Fruit fly (Drosophila melanogaster) whole organism, embryonic: ENCODE data around the gene ATPsynB.
A peak's percentile ranks its signal among the peaks of the same experiment; 100 is the strongest.

Source experiments
- BtbVII ChIP-seq: fragments of 200-800 bp; sonication (Bioruptor generic); optimal IDR thresholded peaks from 3 replicates; lab custom pipeline; 2017; ENCODE audit warnings: missing biosample characterization, mild to moderate bottlenecking, missing genetic modification characterization
- CG12769 ChIP-seq: fragments of 200-800 bp; sonication (Bioruptor generic); optimal IDR thresholded peaks from 2 replicates; lab custom pipeline; 2019; ENCODE audit warnings: missing biosample characterization, mild to moderate bottlenecking, missing genetic modification characterization, moderate library complexity
- CG13775 ChIP-seq: fragments of 200-800 bp; sonication (Bioruptor generic); optimal IDR thresholded peaks from 3 replicates; lab custom pipeline; 2017; ENCODE audit warnings: missing biosample characterization, mild to moderate bottlenecking, missing genetic modification characterization
- CG13894 ChIP-seq: fragments of 200-800 bp; sonication (Bioruptor generic); optimal IDR thresholded peaks from 3 replicates; lab custom pipeline; 2018; ENCODE audit warnings: missing biosample characterization, mild to moderate bottlenecking, missing genetic modification characterization, moderate library complexity
- CG17612 ChIP-seq: fragments of 200-800 bp; sonication (Bioruptor generic); IDR thresholded peaks from 2 replicates; pipeline ENCODE4 v1.3.6; 2022; ENCODE audit warnings: missing biosample characterization, missing genetic modification characterization
- CG17802 ChIP-seq: fragments of 200-800 bp; sonication (Bioruptor generic); optimal IDR thresholded peaks from 2 replicates; lab custom pipeline; 2018; ENCODE audit warnings: missing biosample characterization, mild to moderate bottlenecking, missing genetic modification characterization, moderate library complexity
- CG18011 ChIP-seq: fragments of 200-800 bp; sonication (Bioruptor generic); optimal IDR thresholded peaks from 2 replicates; lab custom pipeline; 2017; ENCODE audit warnings: missing biosample characterization, missing genetic modification characterization, mild to moderate bottlenecking, moderate library complexity, missing genotype
- CG1832 ChIP-seq: fragments of 200-800 bp; sonication (Bioruptor generic); optimal IDR thresholded peaks from 2 replicates; lab custom pipeline; 2017; ENCODE audit warnings: missing biosample characterization, mild to moderate bottlenecking, missing genetic modification characterization, inconsistent platforms
- CG2116 ChIP-seq: fragments of 200-800 bp; sonication (Bioruptor generic); optimal IDR thresholded peaks from 3 replicates; lab custom pipeline; 2018; ENCODE audit warnings: missing biosample characterization, mild to moderate bottlenecking, missing genetic modification characterization
- CG32772 ChIP-seq: fragments of 200-800 bp; sonication (Bioruptor generic); IDR thresholded peaks from 2 replicates; pipeline ENCODE4 v1.3.6; 2022; ENCODE audit warnings: missing biosample characterization, missing genetic modification characterization
- CG4282 ChIP-seq: fragments of 200-800 bp; sonication (Bioruptor generic); optimal IDR thresholded peaks from 2 replicates; lab custom pipeline; 2016; ENCODE audit warnings: missing biosample characterization, missing genetic modification characterization
- CG4360 ChIP-seq: fragments of 200-800 bp; sonication (Bioruptor generic); IDR thresholded peaks from 2 replicates; pipeline ENCODE4 v1.3.6; 2022; ENCODE audit warnings: missing biosample characterization, missing genetic modification characterization
- CG4730 ChIP-seq: fragments of 200-800 bp; sonication (Bioruptor generic); IDR thresholded peaks from 2 replicates; pipeline ENCODE4 v1.3.6; 2022; ENCODE audit warnings: missing biosample characterization, missing genetic modification characterization
- CG5180 ChIP-seq: fragments of 200-800 bp; sonication (Bioruptor generic); optimal IDR thresholded peaks from 3 replicates; lab custom pipeline; 2017; ENCODE audit warnings: missing biosample characterization, missing genetic modification characterization, mild to moderate bottlenecking, moderate library complexity, missing genetic modification reagents
- CG8290 ChIP-seq, 3 experiments: fragments of 200-800 bp; sonication (Bioruptor generic); optimal IDR thresholded peaks; 2 replicates each; lab custom pipeline; 2016 to 2019; ENCODE audit warnings: missing biosample characterization in 3 of 3, missing genetic modification characterization in 3 of 3, mild to moderate bottlenecking in 2 of 3, moderate library complexity in 1 of 3
- CG9727 ChIP-seq: fragments of 200-800 bp; sonication (Bioruptor generic); optimal IDR thresholded peaks from 3 replicates; lab custom pipeline; 2017; ENCODE audit warnings: missing biosample characterization, mild to moderate bottlenecking, missing genetic modification characterization
- Eip74EF ChIP-seq, 2 experiments: fragments of 200-800 bp in 1 of 2; fragments of >200 bp in 1 of 2; sonication (Bioruptor generic) in 1 of 2; optimal IDR thresholded peaks; 2 replicates each; lab custom pipeline; 2017 to 2019; ENCODE audit warnings: missing biosample characterization in 2 of 2, missing genetic modification characterization in 2 of 2, mild to moderate bottlenecking in 1 of 2, moderate library complexity in 1 of 2
- Hmr ChIP-seq: fragments of 200-800 bp; sonication (Bioruptor generic); optimal IDR thresholded peaks from 3 replicates; lab custom pipeline; 2017; ENCODE audit warnings: mild to moderate bottlenecking, missing biosample characterization, missing genetic modification reagents, missing genetic modification characterization
- Neu2 ChIP-seq: fragments of 200-800 bp; sonication (Bioruptor generic); optimal IDR thresholded peaks from 3 replicates; lab custom pipeline; 2016; ENCODE audit warnings: missing biosample characterization, missing genetic modification characterization, borderline replicate concordance
- Taf1 ChIP-seq: fragments of 200-800 bp; sonication (Bioruptor generic); IDR thresholded peaks from 2 replicates; pipeline ENCODE4 v1.3.6; 2022; ENCODE audit warnings: missing biosample characterization, missing genetic modification characterization
- Xrp1 ChIP-seq: fragments of 200-800 bp; sonication (Bioruptor generic); IDR thresholded peaks from 2 replicates; pipeline ENCODE4 v1.3.6; 2022; ENCODE audit warnings: missing biosample characterization, missing genetic modification characterization
- bigmax ChIP-seq: fragments of 200-800 bp; sonication (Bioruptor generic); optimal IDR thresholded peaks from 2 replicates; lab custom pipeline; 2018; ENCODE audit warnings: missing biosample characterization, mild to moderate bottlenecking, missing genetic modification characterization
- br ChIP-seq: fragments of >200 bp; optimal IDR thresholded peaks from 2 replicates; lab custom pipeline; 2017
- dpn ChIP-seq, 2 experiments: fragments of 200-800 bp; sonication (Bioruptor generic); optimal IDR thresholded peaks; 3 replicates each; lab custom pipeline; 2016; ENCODE audit warnings: missing biosample characterization in 2 of 2, missing genetic modification characterization in 2 of 2
- eve ChIP-seq, 2 experiments: fragments of >200 bp; optimal IDR thresholded peaks; 2 replicates each; lab custom pipeline; 2017; ENCODE audit warnings: missing biosample characterization in 2 of 2, missing genetic modification characterization in 2 of 2
- gro ChIP-seq: fragments of 200-800 bp; sonication (Bioruptor generic); optimal IDR thresholded peaks from 2 replicates; lab custom pipeline; 2016; ENCODE audit warnings: missing biosample characterization, missing genetic modification characterization
- her ChIP-seq: fragments of 200-800 bp; sonication (Bioruptor generic); optimal IDR thresholded peaks from 2 replicates; lab custom pipeline; 2016; ENCODE audit warnings: missing biosample characterization, missing genetic modification characterization
- hkb ChIP-seq, 2 experiments: fragments of 200-800 bp in 1 of 2; fragments of >200 bp in 1 of 2; sonication (Bioruptor generic) in 1 of 2; IDR thresholded peaks in 1 of 2; optimal IDR thresholded peaks in 1 of 2; 2 replicates each; pipeline versions ENCODE4 v1.3.6 to Lab custom; 2017 to 2022; ENCODE audit warnings: missing biosample characterization in 1 of 2, missing genetic modification characterization in 1 of 2
- insv ChIP-seq, 2 experiments: fragments of 200-800 bp; sonication (Bioruptor generic); optimal IDR thresholded peaks; 3 replicates each; lab custom pipeline; 2016 to 2018; ENCODE audit warnings: missing biosample characterization in 2 of 2, missing genetic modification characterization in 2 of 2
- kay ChIP-seq: fragments of 200-800 bp; sonication (Bioruptor generic); optimal IDR thresholded peaks from 2 replicates; lab custom pipeline; 2016; ENCODE audit warnings: missing biosample characterization, missing genetic modification characterization
- lab ChIP-seq: fragments of 200-800 bp; sonication (Bioruptor generic); optimal IDR thresholded peaks from 3 replicates; lab custom pipeline; 2017; ENCODE audit warnings: missing biosample characterization, missing genetic modification characterization, mild to moderate bottlenecking, moderate library complexity, missing genetic modification reagents
- lbe ChIP-seq: fragments of 200-800 bp; sonication (Bioruptor generic); optimal IDR thresholded peaks from 2 replicates; lab custom pipeline; 2016; ENCODE audit warnings: missing biosample characterization, mild to moderate bottlenecking, missing genetic modification characterization
- mld ChIP-seq: fragments of 200-800 bp; sonication (Bioruptor generic); IDR thresholded peaks from 3 replicates; pipeline ENCODE4 v1.3.6; 2022; ENCODE audit warnings: missing biosample characterization, missing genetic modification characterization; ENCODE audit not compliant: partially characterized antibody
- nerfin-1 ChIP-seq: fragments of 200-800 bp; sonication (Bioruptor generic); optimal IDR thresholded peaks from 3 replicates; lab custom pipeline; 2019; ENCODE audit warnings: missing biosample characterization, mild to moderate bottlenecking, missing genetic modification characterization, moderate library complexity
- org-1 ChIP-seq: fragments of 200-800 bp; sonication (Bioruptor generic); optimal IDR thresholded peaks from 2 replicates; lab custom pipeline; 2017; ENCODE audit warnings: missing biosample characterization, missing genetic modification characterization
- pan ChIP-seq, 4 experiments: fragments of >200 bp in 3 of 4; fragments of 200-800 bp in 1 of 4; sonication (Bioruptor generic) in 1 of 4; optimal IDR thresholded peaks in 3 of 4; IDR thresholded peaks in 1 of 4; 2 replicates each; pipeline versions ENCODE4 v1.3.6 to Lab custom; 2017 to 2022; ENCODE audit warnings: missing biosample characterization in 2 of 4, missing genetic modification characterization in 2 of 4, mixed read lengths in 1 of 4
- prd ChIP-seq, 3 experiments: fragments of >200 bp in 2 of 3; fragments of 200-800 bp in 1 of 3; sonication (Bioruptor generic) in 1 of 3; optimal IDR thresholded peaks in 2 of 3; IDR thresholded peaks in 1 of 3; 2 replicates in 2 of 3; 3 replicates in 1 of 3; pipeline versions ENCODE4 v1.3.6 to Lab custom; 2017 to 2022; ENCODE audit warnings: missing biosample characterization in 1 of 3, missing genetic modification characterization in 1 of 3
- pum ChIP-seq: fragments of 200-800 bp; sonication (Bioruptor generic); optimal IDR thresholded peaks from 2 replicates; lab custom pipeline; 2016; ENCODE audit warnings: missing biosample characterization, missing genetic modification characterization
- repo ChIP-seq: fragments of 200-800 bp; sonication (Bioruptor generic); optimal IDR thresholded peaks from 2 replicates; lab custom pipeline; 2016; ENCODE audit warnings: missing biosample characterization, missing genetic modification characterization
- ro ChIP-seq: fragments of 200-800 bp; sonication (Bioruptor generic); IDR thresholded peaks from 2 replicates; pipeline ENCODE4 v1.3.6; 2022; ENCODE audit warnings: missing biosample characterization, missing genetic modification characterization
- sens ChIP-seq: fragments of 200-800 bp; sonication (Bioruptor generic); peaks from one replicate; lab custom pipeline; 2016; ENCODE audit warnings: missing biosample characterization, missing genetic modification characterization
- shn ChIP-seq: fragments of 200-800 bp; sonication (Bioruptor generic); optimal IDR thresholded peaks from 3 replicates; lab custom pipeline; 2016; ENCODE audit warnings: missing biosample characterization, missing genetic modification characterization
- ssp ChIP-seq: fragments of 200-800 bp; sonication (Bioruptor generic); IDR thresholded peaks from 2 replicates; pipeline ENCODE4 v1.3.6; 2022; ENCODE audit warnings: missing biosample characterization, missing genetic modification characterization
- stwl ChIP-seq: fragments of 200-800 bp; sonication (Bioruptor generic); optimal IDR thresholded peaks from 3 replicates; lab custom pipeline; 2018; ENCODE audit warnings: missing biosample characterization, mild to moderate bottlenecking, missing genetic modification characterization, moderate library complexity
- vnd ChIP-seq: fragments of 200-800 bp; sonication (Bioruptor generic); IDR thresholded peaks from 3 replicates; pipeline ENCODE4 v1.3.6; 2022; ENCODE audit warnings: missing biosample characterization, missing genetic modification characterization; ENCODE audit not compliant: partially characterized antibody
- zen ChIP-seq: fragments of 200-800 bp; sonication (Bioruptor generic); optimal IDR thresholded peaks from 3 replicates; lab custom pipeline; 2018; ENCODE audit warnings: missing biosample characterization, mild to moderate bottlenecking, missing genetic modification characterization, moderate library complexity

The ATPsynB gene

dm6 chr3L:9696650-9697526 is 32.9 kb upstream of the ATPsynB start, which contains the start of gene Prps (continued):
- TF ChIP-seq Neu2 (GFP tag; lab: Kevin White, UChicago) (no peak), CG4730 (peak; percentile 77), dpn (GFP tag; optimal IDR thresholded peaks at IDR 0.05; lab: Kevin White, UChicago) (peak; percentile 78 to 83), eve (GFP tag; optimal IDR thresholded peaks at IDR 0.05; lab: Kevin White, UChicago) (no peak), hkb (optimal IDR thresholded peaks at IDR 0.05; lab: Kevin White, UChicago) (no peak), hkb (GFP tag; IDR thresholded peaks at IDR 0.05; lab: Robert Waterston, UW) (peak; percentile 85), prd (optimal IDR thresholded peaks at IDR 0.05; lab: Kevin White, UChicago) (no peak), prd (GFP tag; IDR thresholded peaks at IDR 0.05; lab: Robert Waterston, UW) (peak; percentile 81), CG2116 (no peak), repo (GFP tag; lab: Kevin White, UChicago) (peak; percentile 75), CG1832 (GFP tag; lab: Kevin White, UChicago) (no peak), BtbVII (GFP tag; lab: Kevin White, UChicago) (peak; percentile 77), shn (GFP tag; lab: Kevin White, UChicago) (peak; percentile 71), kay (GFP tag; lab: Kevin White, UChicago) (peak; percentile 75), CG13894 (tag; lab: Kevin White, UChicago) (peak; percentile 85), her (GFP tag; lab: Kevin White, UChicago) (peak; percentile 91), Hmr (GFP tag; lab: Kevin White, UChicago) (peak; percentile 76), gro (GFP tag; lab: Kevin White, UChicago) (peak; percentile 87), CG12769 (tag; lab: Kevin White, UChicago) (peak; percentile 87), sens (peak; percentile 96), zen (tag; lab: Kevin White, UChicago) (no peak), CG32772 (GFP tag; lab: Robert Waterston, UW) (peak; percentile 57), Eip74EF (GFP tag; optimal IDR thresholded peaks at IDR 0.05; lab: Kevin White, UChicago) (peak in 1 of 2 experiments; percentile 80), stwl (no peak), lbe (peak; percentile 85), ssp (peak; percentile 52), CG9727 (GFP tag; lab: Kevin White, UChicago) (peak; percentile 50), br (lab: Kevin White, UChicago) (no peak), org-1 (GFP tag; lab: Kevin White, UChicago) (peak; percentile 74), Xrp1 (peak; percentile 84), Taf1 (peak; percentile 81), vnd (GFP tag; lab: Robert Waterston, UW) (no peak), pan (optimal IDR thresholded peaks at IDR 0.05; lab: Kevin White, UChicago) (no peak), pan (GFP tag; optimal IDR thresholded peaks at IDR 0.05 in 1 of 2, IDR thresholded peaks at IDR 0.05 in 1 of 2) (peak in 1 of 2 experiments; percentile 89), mld (GFP tag; lab: Robert Waterston, UW) (no peak), CG5180 (GFP tag; lab: Kevin White, UChicago) (peak; percentile 25), CG4282 (peak; percentile 79), CG13775 (GFP tag; lab: Kevin White, UChicago) (peak; percentile 51), CG17612 (GFP tag; lab: Robert Waterston, UW) (no peak), insv (GFP tag; optimal IDR thresholded peaks at IDR 0.05; lab: Kevin White, UChicago) (no peak), CG18011 (GFP tag; lab: Kevin White, UChicago) (peak; percentile 53), CG4360 (GFP tag; lab: Robert Waterston, UW) (peak; percentile 36; the same call in 1 of the 2 replicates), CG8290 (GFP tag; optimal IDR thresholded peaks at IDR 0.05; lab: Kevin White, UChicago) (peak; percentile 37), CG8290 (tag; optimal IDR thresholded peaks at IDR 0.05; lab: Kevin White, UChicago) (peak; percentile 36 to 94), lab (peak; percentile 93), bigmax (peak; percentile 39), CG17802 (peak; percentile 36), nerfin-1 (tag; lab: Kevin White, UChicago) (peak; percentile 59), ro (GFP tag; lab: Robert Waterston, UW) (peak; percentile 50; the same call in 1 of the 2 replicates), pum (peak; percentile 72)
